Fruit fly (Drosophila melanogaster) whole organism, adult: ENCODE data around the gene Pburs.

Source experiments
- CG11617 ChIP-seq: fragments of 200-800 bp; sonication (Bioruptor generic); optimal IDR thresholded peaks from 2 replicates; lab custom pipeline; 2017; ENCODE audit warnings: mild to moderate bottlenecking, missing biosample characterization, missing genetic modification reagents, missing genetic modification characterization
- CG12768 ChIP-seq: fragments of 200-800 bp; sonication (Bioruptor generic); optimal IDR thresholded peaks from 2 replicates; lab custom pipeline; 2017; ENCODE audit warnings: missing biosample characterization, missing genetic modification characterization, mild to moderate bottlenecking, moderate library complexity, missing genetic modification reagents
- CG14711 ChIP-seq: fragments of 200-800 bp; sonication (Bioruptor generic); optimal IDR thresholded peaks from 2 replicates; lab custom pipeline; 2018; ENCODE audit warnings: missing biosample characterization, mild to moderate bottlenecking, missing genetic modification characterization, moderate library complexity
- CG1620 ChIP-seq: fragments of 200-800 bp; sonication (Bioruptor generic); optimal IDR thresholded peaks from 2 replicates; lab custom pipeline; 2016; ENCODE audit warnings: missing biosample characterization, missing genetic modification characterization
- CG33017 ChIP-seq: fragments of 200-800 bp; sonication (Bioruptor generic); optimal IDR thresholded peaks from 2 replicates; lab custom pipeline; 2018; ENCODE audit warnings: missing biosample characterization, mild to moderate bottlenecking, missing genetic modification characterization, moderate library complexity
- CG5204 ChIP-seq: fragments of 200-800 bp; sonication (Bioruptor generic); optimal IDR thresholded peaks from 2 replicates; lab custom pipeline; 2016; ENCODE audit warnings: missing biosample characterization, missing genetic modification characterization
- CG7045 ChIP-seq: fragments of 200-800 bp; sonication (Bioruptor generic); optimal IDR thresholded peaks from 2 replicates; lab custom pipeline; 2017; ENCODE audit warnings: missing biosample characterization, mild to moderate bottlenecking, missing genetic modification characterization
- CG7101 ChIP-seq: fragments of 200-800 bp; sonication (Bioruptor generic); optimal IDR thresholded peaks from 2 replicates; lab custom pipeline; 2018; ENCODE audit warnings: missing biosample characterization, mild to moderate bottlenecking, missing genetic modification characterization, moderate library complexity
- Clk ChIP-seq: fragments of 200-800 bp; sonication (Bioruptor generic); optimal IDR thresholded peaks from 2 replicates; lab custom pipeline; 2017; ENCODE audit warnings: missing biosample characterization, missing genetic modification characterization
- Crg-1 ChIP-seq: fragments of 200-800 bp; sonication (Bioruptor generic); optimal IDR thresholded peaks from 2 replicates; lab custom pipeline; 2016; ENCODE audit warnings: missing biosample characterization, missing genetic modification characterization
- Hr96 ChIP-seq: fragments of 200-800 bp; sonication (Bioruptor generic); optimal IDR thresholded peaks from 2 replicates; lab custom pipeline; 2016; ENCODE audit warnings: missing biosample characterization, missing genetic modification characterization
- Mnt ChIP-seq: fragments of 200-800 bp; sonication (Bioruptor generic); optimal IDR thresholded peaks from 2 replicates; lab custom pipeline; 2016; ENCODE audit warnings: missing biosample characterization, mild to moderate bottlenecking, missing genetic modification characterization
- bab1 ChIP-seq: fragments of 200-800 bp; sonication (Bioruptor generic); optimal IDR thresholded peaks from 3 replicates; lab custom pipeline; 2019; ENCODE audit warnings: missing biosample characterization, mild to moderate bottlenecking, missing genetic modification characterization, moderate library complexity
- cic ChIP-seq: fragments of 200-800 bp; sonication (Bioruptor generic); optimal IDR thresholded peaks from 2 replicates; lab custom pipeline; 2017; ENCODE audit warnings: missing biosample characterization, mild to moderate bottlenecking, missing genetic modification characterization, moderate library complexity
- cnc ChIP-seq, 2 experiments: fragments of >200 bp; optimal IDR thresholded peaks; 2 replicates each; lab custom pipeline; 2017
- kay ChIP-seq: fragments of 200-800 bp; sonication (Bioruptor generic); peaks from one replicate; lab custom pipeline; 2016; ENCODE audit warnings: missing biosample characterization, missing genetic modification characterization, borderline replicate concordance
- ovo ChIP-seq: fragments of 200-800 bp; sonication (Bioruptor generic); optimal IDR thresholded peaks from 2 replicates; lab custom pipeline; 2016; ENCODE audit warnings: missing biosample characterization, missing genetic modification characterization
- pad ChIP-seq: fragments of 200-800 bp; sonication (Bioruptor generic); optimal IDR thresholded peaks from 3 replicates; lab custom pipeline; 2017; ENCODE audit warnings: missing biosample characterization, missing genetic modification characterization, mild to moderate bottlenecking, moderate library complexity, missing genetic modification reagents
- tj ChIP-seq: fragments of 200-800 bp; sonication (Bioruptor generic); optimal IDR thresholded peaks from 3 replicates; lab custom pipeline; 2017; ENCODE audit warnings: missing biosample characterization, mild to moderate bottlenecking, missing genetic modification characterization, moderate library complexity
- toe ChIP-seq: fragments of 200-800 bp; sonication (Bioruptor generic); optimal IDR thresholded peaks from 2 replicates; lab custom pipeline; 2016; ENCODE audit warnings: missing biosample characterization, missing genetic modification characterization

Gene Pburs

DNA sequence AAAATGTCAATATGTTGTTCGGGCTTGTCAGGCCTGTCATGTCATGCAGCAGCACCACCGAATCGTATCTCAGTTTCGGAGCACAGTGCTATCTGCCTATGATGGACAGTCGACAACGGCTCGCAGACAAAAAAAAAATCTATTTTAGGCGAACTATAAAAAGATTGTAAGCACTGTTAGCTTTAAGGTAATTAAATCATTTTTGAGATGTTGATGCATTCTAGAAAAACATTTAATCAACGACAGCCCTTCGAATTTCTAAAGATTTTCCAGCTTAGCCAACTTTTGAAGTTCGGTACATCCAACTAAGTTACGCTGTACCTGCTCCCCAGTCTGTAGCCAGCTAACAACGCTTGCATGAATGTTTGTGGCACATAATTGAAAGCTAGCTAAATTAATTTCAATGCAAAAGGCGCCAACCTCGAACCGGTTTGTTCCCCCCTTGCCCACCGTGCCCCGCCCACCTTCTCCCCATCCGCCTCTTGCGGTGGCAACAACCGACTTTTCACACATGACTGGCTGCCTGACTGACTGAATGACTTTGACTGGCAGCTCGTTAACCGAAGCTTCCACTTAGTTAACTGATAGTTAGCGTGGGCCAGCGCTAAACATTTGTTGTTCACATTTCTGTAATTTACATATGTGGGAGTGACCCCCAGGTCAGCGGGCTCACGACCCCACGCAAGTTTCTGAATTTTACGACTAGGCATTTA is 41.2 kb upstream of the Pburs start:
- TF ChIP-seq CG12768 (GFP tag; lab: Kevin White, UChicago): no peak
- no peak for TF ChIP-seq Mnt (GFP tag; lab: Kevin White, UChicago)
- TF ChIP-seq Crg-1: no peak
- TF ChIP-seq Hr96 (GFP tag; lab: Kevin White, UChicago): peak; percentile 5
- TF ChIP-seq pad (GFP tag; lab: Kevin White, UChicago): no peak
- TF ChIP-seq cic (GFP tag; lab: Kevin White, UChicago): no peak
- no peak for TF ChIP-seq cnc (optimal IDR thresholded peaks at IDR 0.05; lab: Kevin White, UChicago)

dm6 chr2L:14457414-14457813 is 40.3 kb upstream of the Pburs start:
- TF ChIP-seq CG1620 (GFP tag; lab: Kevin White, UChicago) (no peak), cic (GFP tag; lab: Kevin White, UChicago) (no peak), tj (GFP tag; lab: Kevin White, UChicago) (no peak), bab1 (no peak)

dm6 chr2L:14456841-14457240 is 39.7 kb upstream of the Pburs start:
- no peak for TF ChIP-seq Clk
- TF ChIP-seq toe (GFP tag; lab: Kevin White, UChicago): no peak
- no peak for TF ChIP-seq CG1620 (GFP tag; lab: Kevin White, UChicago)
- TF ChIP-seq Mnt (GFP tag; lab: Kevin White, UChicago): no peak
- no peak for TF ChIP-seq cnc (optimal IDR thresholded peaks at IDR 0.05; lab: Kevin White, UChicago)
- no peak for TF ChIP-seq CG12768 (GFP tag; lab: Kevin White, UChicago)
- no peak for TF ChIP-seq CG5204 (GFP tag; lab: Kevin White, UChicago)
- no peak for TF ChIP-seq tj (GFP tag; lab: Kevin White, UChicago)
- no peak for TF ChIP-seq pad (GFP tag; lab: Kevin White, UChicago)
- TF ChIP-seq Crg-1: no peak
- TF ChIP-seq CG14711 (tag; lab: Kevin White, UChicago): no peak
- no peak for TF ChIP-seq kay
- no peak for TF ChIP-seq ovo (GFP tag; lab: Kevin White, UChicago)
- TF ChIP-seq CG11617 (GFP tag; lab: Kevin White, UChicago): no peak

DNA sequence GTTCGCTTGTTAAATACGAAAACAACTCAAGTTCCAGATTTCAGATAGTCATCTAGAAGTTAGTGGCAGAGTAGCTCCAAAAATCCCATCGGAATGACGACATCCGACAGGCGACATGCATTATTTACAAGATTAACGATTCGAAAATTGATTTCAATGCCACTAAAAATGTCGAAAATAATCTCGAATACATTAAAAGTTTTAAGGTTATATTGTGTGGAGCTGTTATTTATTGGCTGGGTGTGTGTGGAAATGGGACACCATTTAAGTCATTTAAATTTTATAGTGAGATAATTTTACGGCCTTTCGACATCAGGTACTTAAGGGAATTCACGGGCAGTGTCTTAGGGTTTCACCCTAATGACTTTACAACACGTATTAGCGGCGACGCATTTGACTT is 39.1 kb upstream of the Pburs start:
- TF ChIP-seq cnc (optimal IDR thresholded peaks at IDR 0.05; lab: Kevin White, UChicago) (no peak), cic (GFP tag; lab: Kevin White, UChicago) (no peak), CG1620 (GFP tag; lab: Kevin White, UChicago) (no peak), CG7101 (tag; lab: Kevin White, UChicago) (no peak), ovo (GFP tag; lab: Kevin White, UChicago) (no peak), CG5204 (GFP tag; lab: Kevin White, UChicago) (no peak), Crg-1 (no peak), CG11617 (GFP tag; lab: Kevin White, UChicago) (no peak), CG12768 (GFP tag; lab: Kevin White, UChicago) (no peak), pad (GFP tag; lab: Kevin White, UChicago) (no peak), toe (GFP tag; lab: Kevin White, UChicago) (no peak), CG14711 (tag; lab: Kevin White, UChicago) (no peak), Clk (no peak), tj (GFP tag; lab: Kevin White, UChicago) (no peak), CG33017 (tag; lab: Kevin White, UChicago) (no peak), Hr96 (GFP tag; lab: Kevin White, UChicago) (no peak), bab1 (no peak), Mnt (GFP tag; lab: Kevin White, UChicago) (no peak), kay (no peak), CG7045 (GFP tag; lab: Kevin White, UChicago) (no peak)

- TF ChIP-seq toe (GFP tag; lab: Kevin White, UChicago) (no peak), CG33017 (tag; lab: Kevin White, UChicago) (no peak), kay (no peak), cnc (optimal IDR thresholded peaks at IDR 0.05; lab: Kevin White, UChicago) (no peak), CG5204 (GFP tag; lab: Kevin White, UChicago) (no peak), bab1 (no peak), cic (GFP tag; lab: Kevin White, UChicago) (no peak), CG14711 (tag; lab: Kevin White, UChicago) (no peak), CG12768 (GFP tag; lab: Kevin White, UChicago) (no peak), CG1620 (GFP tag; lab: Kevin White, UChicago) (no peak), Clk (no peak), CG11617 (GFP tag; lab: Kevin White, UChicago) (no peak)
Measured at dm6 chr2L:14455131-14455530, 38.0 kb upstream of the Pburs start.

DNA sequence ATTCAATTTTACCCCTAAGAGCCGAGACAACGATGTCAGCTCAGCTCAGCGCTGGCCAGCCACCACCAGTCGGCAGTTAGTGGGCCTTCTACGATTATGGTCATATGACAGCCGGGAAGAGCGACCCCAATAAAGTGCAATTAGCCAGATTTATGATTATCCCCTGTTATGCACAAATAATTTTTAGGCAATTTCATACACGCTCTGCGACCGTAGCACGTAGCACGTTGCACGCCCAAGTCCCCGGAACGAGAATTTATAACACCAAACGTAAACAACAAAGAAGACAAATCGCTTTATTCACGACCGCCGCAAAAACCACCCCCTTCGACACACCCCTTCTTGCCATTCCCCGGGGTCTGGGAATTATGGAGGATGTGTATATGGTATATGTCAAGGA is 37.1 kb upstream of the Pburs start:
- TF ChIP-seq CG14711 (tag; lab: Kevin White, UChicago) (no peak), CG7101 (tag; lab: Kevin White, UChicago) (no peak), Crg-1 (no peak), CG5204 (GFP tag; lab: Kevin White, UChicago) (no peak), CG11617 (GFP tag; lab: Kevin White, UChicago) (no peak), ovo (GFP tag; lab: Kevin White, UChicago) (no peak), toe (GFP tag; lab: Kevin White, UChicago) (no peak), cic (GFP tag; lab: Kevin White, UChicago) (no peak), Clk (no peak), CG1620 (GFP tag; lab: Kevin White, UChicago) (no peak), tj (GFP tag; lab: Kevin White, UChicago) (no peak), cnc (optimal IDR thresholded peaks at IDR 0.05; lab: Kevin White, UChicago) (no peak), kay (no peak), bab1 (no peak), CG7045 (GFP tag; lab: Kevin White, UChicago) (no peak), CG33017 (tag; lab: Kevin White, UChicago) (no peak)
